Fruit fly (Drosophila melanogaster): ENCODE measurements around the gene Pc.

- no peak for TF ChIP-seq CG8478 (optimal IDR thresholded peaks at IDR 0.05)
- TF ChIP-seq usp (GFP tag; optimal IDR thresholded peaks at IDR 0.05): no peak
These were observed 26.8 kb downstream of the Pc start for dm6 chr3L:21291055-21291454.

All from whole organism.